Fruit fly (Drosophila melanogaster) Kc167 (cell line): ENCODE measurements around the gene CCKLR-17D1.

Experiments used
- h ChIP-seq: fragments of >200 bp; optimal IDR thresholded peaks from 3 replicates; lab custom pipeline; 2018; ENCODE audit warnings: missing external identifiers
- insv ChIP-seq: fragments of >200 bp; optimal IDR thresholded peaks from 3 replicates; lab custom pipeline; 2018; ENCODE audit warnings: missing external identifiers
- psq ChIP-seq: fragments of >200 bp; optimal IDR thresholded peaks from 2 replicates; lab custom pipeline; 2017; ENCODE audit warnings: missing external identifiers

DNA sequence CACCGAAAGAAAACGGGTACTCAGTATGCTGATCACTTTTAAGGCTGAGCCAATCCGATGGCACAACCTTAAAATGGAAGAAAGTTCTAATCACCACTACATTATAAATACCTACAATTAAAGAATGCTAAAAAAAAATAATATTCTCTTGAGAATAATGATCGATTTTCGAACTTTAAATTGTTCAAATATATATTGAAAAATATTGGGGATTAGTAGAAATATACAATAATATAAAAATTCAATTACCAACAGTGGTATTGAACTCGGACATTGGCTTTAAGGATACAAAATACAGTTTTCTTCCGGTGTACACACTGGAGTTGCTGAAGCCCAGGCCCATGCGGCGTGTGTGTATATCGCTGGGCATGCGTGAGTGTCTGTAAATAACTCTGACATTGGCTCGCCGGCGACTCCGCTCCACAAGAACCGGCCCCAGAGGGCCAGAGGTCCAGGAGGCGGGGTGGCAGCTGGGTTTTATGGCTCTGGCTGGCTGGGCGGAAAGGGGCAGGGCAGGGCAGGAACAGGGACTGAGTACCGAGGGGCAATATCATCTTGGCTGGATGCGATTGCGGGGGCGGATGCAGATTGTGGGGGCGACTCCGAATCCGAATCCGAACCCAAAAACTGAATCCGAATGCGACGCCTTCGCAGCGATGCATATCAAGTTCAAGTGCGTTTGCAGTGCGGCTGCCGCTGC lies 49.6 kb upstream of the CCKLR-17D1 start:
- TF ChIP-seq h (lab: Kevin White, UChicago) (no peak), psq (lab: Kevin White, UChicago) (no peak), insv (lab: Kevin White, UChicago) (no peak)
